Worm (Caenorhabditis elegans): Measurements from ENCODE around the gene T18D3.1.
"Not testable (repeated sequence)": the region's sequence is repeated elsewhere in the genome, so short reads cannot be mapped to it uniquely, and the experiment has no call there.

DNA sequence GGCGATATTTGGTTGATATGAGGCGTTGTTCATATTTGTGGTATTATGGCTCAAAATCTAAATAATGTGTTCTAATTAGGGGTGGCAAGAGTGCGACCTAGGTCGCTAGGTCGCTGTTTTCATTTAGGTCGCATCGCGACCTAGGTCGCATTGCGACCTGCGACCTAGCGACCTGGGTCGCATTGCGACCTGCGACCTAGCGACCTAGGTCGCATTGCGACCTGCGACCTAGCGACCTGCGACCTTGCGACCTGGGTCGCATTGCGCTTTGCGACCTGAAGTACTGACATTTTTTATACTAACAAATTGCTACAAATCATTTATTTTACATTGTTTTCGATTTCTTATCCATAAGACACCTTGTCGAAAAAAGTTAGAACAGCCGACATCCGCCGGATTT lies 6.9 kb upstream of the T18D3.1 start:
- TF ChIP-seq unc-62 (GFP tag; optimal IDR thresholded peaks at IDR 0.05 in 1 of 2); unc-62 (tag; optimal IDR thresholded peaks at IDR 0.05); unc-130 (GFP tag; optimal IDR thresholded peaks at IDR 0.05); zfp-2 (tag; optimal IDR thresholded peaks at IDR 0.05); daf-19 (GFP tag; conservative IDR thresholded peaks at IDR 0.05); mdl-1 (tag; optimal IDR thresholded peaks at IDR 0.05); madf-5 (GFP tag; IDR thresholded peaks at IDR 0.05); egl-27 (tag; optimal IDR thresholded peaks at IDR 0.05); F26F4.8 (GFP tag; conservative IDR thresholded peaks at IDR 0.05); ztf-11 (tag; optimal IDR thresholded peaks at IDR 0.05); snpc-4 (tag; optimal IDR thresholded peaks at IDR 0.05); hmg-1.1 (GFP tag; IDR thresholded peaks at IDR 0.05): not testable (repeated sequence)

Data from whole organism, L4 larva.